Worm (Caenorhabditis elegans) whole organism, L4/young adult: ENCODE data around the gene mccc-1.

Experiments
- W03F9.2 ChIP-seq: fragments of 150-350 bp; optimal IDR thresholded peaks from 2 replicates; lab custom pipeline; 2014; ENCODE audit warnings: missing biosample characterization, missing genetic modification characterization
- dao-5 ChIP-seq: sonication (generic microtip); optimal IDR thresholded peaks from 2 replicates; lab custom pipeline; 2016; ENCODE audit warnings: missing genotype, missing genetic modification characterization, moderate library complexity, missing compliant biosample characterization
- him-1 ChIP-seq: sonication (generic microtip); optimal IDR thresholded peaks from 2 replicates; lab custom pipeline; 2016; ENCODE audit warnings: missing genotype, missing genetic modification reagents, missing genetic modification characterization, missing compliant biosample characterization

- TF ChIP-seq him-1 (tag; lab: Kevin White, UChicago), result no peak
- no peak for TF ChIP-seq W03F9.2
- no peak for TF ChIP-seq dao-5 (tag; lab: Kevin White, UChicago)
Observed at ce11 chrIV:9842071-9842470, 42.3 kb upstream of the mccc-1 start, which contains the start of gene K07F5.17.
